Fruit fly (Drosophila melanogaster) whole organism, pupa: ENCODE results near the gene strat.

Experiments
- CG10348 ChIP-seq: fragments of 200-800 bp; sonication (Bioruptor generic); IDR thresholded peaks from 2 replicates; pipeline ENCODE4 v1.3.6; 2022; ENCODE audit warnings: missing biosample characterization, missing genetic modification characterization
- CG12605 ChIP-seq: fragments of 200-800 bp; sonication (Bioruptor generic); IDR thresholded peaks from 2 replicates; pipeline ENCODE4 v1.3.6; 2022; ENCODE audit warnings: missing biosample characterization, missing genetic modification characterization
- CG13204 ChIP-seq: fragments of 200-800 bp; sonication (Bioruptor generic); optimal IDR thresholded peaks from 2 replicates; lab custom pipeline; 2018; ENCODE audit warnings: missing biosample characterization, mild to moderate bottlenecking, missing genetic modification characterization, moderate library complexity
- CG14655 ChIP-seq: fragments of 200-800 bp; sonication (Bioruptor generic); optimal IDR thresholded peaks from 3 replicates; lab custom pipeline; 2017; ENCODE audit warnings: mild to moderate bottlenecking, missing biosample characterization, missing genetic modification reagents, missing genetic modification characterization
- CG15710 ChIP-seq: fragments of 200-800 bp; sonication (Bioruptor generic); optimal IDR thresholded peaks from 2 replicates; lab custom pipeline; 2018; ENCODE audit warnings: missing biosample characterization, mild to moderate bottlenecking, missing genetic modification characterization, moderate library complexity
- CG17806 ChIP-seq: fragments of 200-800 bp; sonication (Bioruptor generic); optimal IDR thresholded peaks from 2 replicates; lab custom pipeline; 2018; ENCODE audit warnings: missing biosample characterization, mild to moderate bottlenecking, missing genetic modification characterization, moderate library complexity
- CG32121 ChIP-seq: fragments of 200-800 bp; sonication (Bioruptor generic); IDR thresholded peaks from 2 replicates; pipeline ENCODE4 v1.3.6; 2022; ENCODE audit warnings: missing biosample characterization, missing genetic modification characterization
- CG34367 ChIP-seq: fragments of 200-800 bp; sonication (Bioruptor generic); optimal IDR thresholded peaks from 2 replicates; lab custom pipeline; 2018; ENCODE audit warnings: missing biosample characterization, mild to moderate bottlenecking, missing genetic modification characterization
- CG4496 ChIP-seq: fragments of 200-800 bp; sonication (Bioruptor generic); IDR thresholded peaks from 3 replicates; pipeline ENCODE4 v1.3.6; 2022; ENCODE audit warnings: missing biosample characterization, missing genetic modification characterization
- CG8159 ChIP-seq: fragments of 200-800 bp; sonication (Bioruptor generic); optimal IDR thresholded peaks from 3 replicates; lab custom pipeline; 2018; ENCODE audit warnings: missing biosample characterization, mild to moderate bottlenecking, missing genetic modification characterization, moderate library complexity
- CG8301 ChIP-seq: fragments of 200-800 bp; sonication (Bioruptor generic); optimal IDR thresholded peaks from 2 replicates; lab custom pipeline; 2018; ENCODE audit warnings: missing biosample characterization, mild to moderate bottlenecking, missing genetic modification characterization
- CG9948 ChIP-seq: fragments of 200-800 bp; sonication (Bioruptor generic); optimal IDR thresholded peaks from 2 replicates; lab custom pipeline; 2018; ENCODE audit warnings: missing biosample characterization, mild to moderate bottlenecking, missing genetic modification characterization, moderate library complexity
- D1 ChIP-seq: fragments of 200-800 bp; sonication (Bioruptor generic); optimal IDR thresholded peaks from 2 replicates; lab custom pipeline; 2018; ENCODE audit warnings: missing biosample characterization, mild to moderate bottlenecking, missing genetic modification characterization, moderate library complexity
- EcR ChIP-seq: fragments of 200-800 bp; sonication (Bioruptor generic); optimal IDR thresholded peaks from 3 replicates; lab custom pipeline; 2019; ENCODE audit warnings: missing biosample characterization, missing genetic modification characterization, mild to moderate bottlenecking, moderate library complexity, missing genetic modification reagents
- Ets98B ChIP-seq: fragments of 200-800 bp; sonication (Bioruptor generic); IDR thresholded peaks from 2 replicates; pipeline ENCODE4 v1.3.6; 2022; ENCODE audit warnings: missing biosample characterization, missing genetic modification characterization
- Pif1A ChIP-seq: fragments of 200-800 bp; sonication (Bioruptor generic); optimal IDR thresholded peaks from 3 replicates; lab custom pipeline; 2016; ENCODE audit warnings: missing biosample characterization, missing genetic modification characterization
- Pif1B ChIP-seq: fragments of 200-800 bp; sonication (Bioruptor generic); optimal IDR thresholded peaks from 3 replicates; lab custom pipeline; 2016; ENCODE audit warnings: missing biosample characterization, missing genetic modification characterization
- Snoo ChIP-seq: fragments of 200-800 bp; sonication (Bioruptor generic); optimal IDR thresholded peaks from 3 replicates; lab custom pipeline; 2017; ENCODE audit warnings: missing biosample characterization, mild to moderate bottlenecking, missing genetic modification characterization, inconsistent platforms
- fd96Ca ChIP-seq: fragments of 200-800 bp; sonication (Bioruptor generic); IDR thresholded peaks from 3 replicates; pipeline ENCODE4 v1.3.6; 2022; ENCODE audit warnings: missing biosample characterization, missing genetic modification characterization
- gl ChIP-seq: fragments of 200-800 bp; sonication (Bioruptor generic); optimal IDR thresholded peaks from 2 replicates; lab custom pipeline; 2018; ENCODE audit warnings: missing biosample characterization, mild to moderate bottlenecking, missing genetic modification characterization
- rn ChIP-seq: fragments of 200-800 bp; sonication (Bioruptor generic); IDR thresholded peaks from 2 replicates; pipeline ENCODE4 v1.3.6; 2022; ENCODE audit warnings: missing biosample characterization, missing genetic modification characterization

The strat gene

DNA sequence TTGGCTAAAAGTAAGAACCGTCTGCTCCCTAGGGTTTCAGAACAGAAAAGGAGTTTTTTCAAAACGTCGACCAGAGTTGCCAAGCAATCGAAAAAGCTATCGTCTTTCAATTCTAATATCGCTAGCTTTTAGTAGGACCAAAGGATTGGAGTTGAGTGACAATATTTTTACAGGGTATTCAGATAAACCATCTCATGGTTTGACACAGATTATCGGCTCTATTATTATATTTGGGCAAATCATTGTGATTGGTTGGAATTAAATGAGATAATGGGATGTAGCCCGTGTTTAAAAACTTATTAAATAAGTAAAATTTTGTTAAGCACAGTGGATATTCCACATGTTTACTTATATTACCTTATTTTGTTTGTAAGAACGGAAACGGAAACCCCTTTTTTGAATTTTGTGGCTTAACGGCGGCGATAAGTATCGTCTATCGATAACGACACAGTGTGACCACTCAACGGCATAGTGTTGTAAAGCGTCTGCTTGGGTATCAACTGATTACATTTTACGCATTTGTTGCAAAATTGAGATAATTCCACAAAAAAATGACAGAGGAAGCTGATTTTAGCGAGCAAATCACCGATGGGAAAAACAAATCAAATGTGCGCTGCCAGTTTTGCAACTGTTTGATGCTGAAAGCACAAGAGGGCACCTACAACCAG is at the start of gene strat, which contains the start of gene mtsh:
Gene strat, plus strand, starts transcription at position 471 of the 668 bp plus-strand sequence.
Gene mtsh, minus strand, starts transcription at position 51 of the 668 bp plus-strand sequence.
- TF ChIP-seq Pif1B (GFP tag; lab: Kevin White, UChicago) (no peak), CG14655 (GFP tag; lab: Kevin White, UChicago) (no peak), CG17806 (tag; lab: Kevin White, UChicago) (peak; percentile 34), fd96Ca (GFP tag; lab: Robert Waterston, UW) (no peak), gl (peak; percentile 41), Snoo (tag; lab: Kevin White, UChicago) (peak; percentile 22), EcR (GFP tag; lab: Kevin White, UChicago) (no peak), CG12605 (no peak), D1 (tag; lab: Kevin White, UChicago) (no peak), CG32121 (GFP tag; lab: Robert Waterston, UW) (no peak; the same call in 1 of the 2 replicates), CG4496 (GFP tag; lab: Robert Waterston, UW) (peak; percentile 76), CG34367 (tag; lab: Kevin White, UChicago) (peak; percentile 3), CG15710 (peak; percentile 23), CG8159 (tag; lab: Kevin White, UChicago) (no peak), Ets98B (GFP tag; lab: Robert Waterston, UW) (no peak), rn (GFP tag; lab: Robert Waterston, UW) (no peak)

DNA sequence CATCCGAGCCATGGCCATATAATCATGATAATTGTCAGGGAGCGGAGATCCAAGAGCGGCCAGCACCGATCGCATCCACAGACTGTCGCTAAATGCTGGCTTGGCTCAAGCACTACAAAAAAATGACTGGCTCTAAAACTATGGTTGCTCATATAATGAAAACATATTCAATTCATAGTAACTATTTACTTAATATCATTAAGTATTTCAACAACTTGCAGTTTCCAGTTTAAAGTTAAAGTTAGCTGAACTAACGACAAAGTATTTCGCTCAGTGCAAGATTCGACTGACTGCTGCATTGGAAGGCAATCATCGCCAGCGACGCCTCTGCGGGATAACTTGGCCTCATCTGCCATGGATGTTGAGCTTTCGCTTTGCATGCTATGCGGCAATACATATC is 49.2 kb upstream of the strat start:
- TF ChIP-seq D1 (tag; lab: Kevin White, UChicago) (peak; percentile 4), CG17806 (tag; lab: Kevin White, UChicago) (peak; percentile 70), Ets98B (GFP tag; lab: Robert Waterston, UW) (peak; percentile 83), CG9948 (peak; percentile 71), Snoo (tag; lab: Kevin White, UChicago) (no peak), CG14655 (GFP tag; lab: Kevin White, UChicago) (peak; percentile 79), CG12605 (peak; percentile 73), CG8301 (tag; lab: Kevin White, UChicago) (peak; percentile 77), Pif1B (GFP tag; lab: Kevin White, UChicago) (peak; percentile 67), EcR (GFP tag; lab: Kevin White, UChicago) (no peak), CG15710 (peak; percentile 57), CG8159 (tag; lab: Kevin White, UChicago) (peak; percentile 60), CG4496 (GFP tag; lab: Robert Waterston, UW) (peak; percentile 88), CG13204 (GFP tag; lab: Kevin White, UChicago) (no peak), fd96Ca (GFP tag; lab: Robert Waterston, UW) (peak; percentile 83; the same call in 2 of the 3 replicates), CG32121 (GFP tag; lab: Robert Waterston, UW) (peak; percentile 78), Pif1A (GFP tag; lab: Kevin White, UChicago) (peak; percentile 71), rn (GFP tag; lab: Robert Waterston, UW) (0 out of 2 replicates have a peak, but pooled peaks have one; percentile 6), CG34367 (tag; lab: Kevin White, UChicago) (peak; percentile 57), CG10348 (GFP tag; lab: Robert Waterston, UW) (no peak), gl (no peak)

DNA sequence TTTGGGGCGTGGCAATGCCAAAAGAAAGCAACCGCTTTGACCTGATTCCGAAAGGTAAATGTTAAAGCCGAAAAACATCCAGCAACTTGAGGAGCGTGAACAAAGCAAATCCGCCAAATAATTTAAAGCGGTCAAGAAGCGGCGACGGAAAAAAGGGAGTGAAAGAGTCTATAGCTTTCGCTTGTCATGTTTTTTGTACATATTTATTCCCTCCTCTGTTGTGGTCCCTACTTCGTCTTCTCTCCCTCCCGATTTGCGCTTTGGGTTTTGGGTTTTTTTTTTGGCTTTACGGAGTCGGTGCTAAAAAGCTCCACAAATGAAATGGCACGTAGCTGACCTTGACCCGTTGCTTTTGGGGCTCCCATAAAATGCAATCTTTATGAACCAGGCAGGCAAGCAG is 46.0 kb upstream of the strat start:
- TF ChIP-seq CG32121 (GFP tag; lab: Robert Waterston, UW) (no peak), CG4496 (GFP tag; lab: Robert Waterston, UW) (no peak), Pif1A (GFP tag; lab: Kevin White, UChicago) (no peak), CG8159 (tag; lab: Kevin White, UChicago) (no peak)
- TF ChIP-seq, all 21 proteins: peak for 0

DNA sequence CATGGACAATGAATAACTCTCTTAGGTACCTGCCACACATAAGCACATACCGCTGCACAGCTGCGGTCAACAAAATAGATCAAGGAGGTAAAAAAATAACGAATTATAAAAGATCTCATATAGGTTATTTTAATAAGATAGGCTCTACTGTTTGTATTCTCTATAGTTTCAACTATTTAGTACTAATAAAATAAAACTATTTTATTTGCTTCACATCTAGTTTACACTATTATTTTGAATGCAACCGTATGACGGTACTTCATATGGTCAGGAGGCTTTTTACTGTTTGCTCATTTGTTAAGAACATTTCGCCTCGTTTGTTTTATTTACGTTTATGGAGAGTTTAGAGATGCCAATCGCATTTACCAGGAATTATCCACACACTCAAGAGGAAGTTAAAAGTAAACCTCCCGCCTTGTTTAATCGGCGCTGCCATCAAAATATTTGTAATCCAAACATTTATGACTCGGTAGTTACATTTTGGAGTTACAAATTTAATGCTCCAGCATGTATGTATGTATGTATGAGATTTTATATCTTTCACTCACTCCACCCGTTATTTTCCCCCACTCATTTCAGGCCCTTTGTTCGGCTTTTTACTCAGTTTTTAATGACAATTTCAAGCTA is 45.1 kb upstream of the strat start:
- peak; percentile 74 for TF ChIP-seq CG15710
- TF ChIP-seq CG10348 (GFP tag; lab: Robert Waterston, UW) = no peak
- TF ChIP-seq D1 (tag; lab: Kevin White, UChicago) = peak; percentile 22
- TF ChIP-seq rn (GFP tag; lab: Robert Waterston, UW) = peak; percentile 42; the same call in 1 of the 2 replicates
- peak; percentile 82 for TF ChIP-seq CG12605
- TF ChIP-seq Snoo (tag; lab: Kevin White, UChicago) = peak; percentile 30
- TF ChIP-seq Ets98B (GFP tag; lab: Robert Waterston, UW) = peak; percentile 51
- TF ChIP-seq fd96Ca (GFP tag; lab: Robert Waterston, UW) = no peak
- no peak for TF ChIP-seq CG13204 (GFP tag; lab: Kevin White, UChicago)
- peak; percentile 77 for TF ChIP-seq CG17806 (tag; lab: Kevin White, UChicago)
- peak; percentile 80 for TF ChIP-seq CG14655 (GFP tag; lab: Kevin White, UChicago)
- peak; percentile 35 for TF ChIP-seq Pif1B (GFP tag; lab: Kevin White, UChicago)
- TF ChIP-seq CG8301 (tag; lab: Kevin White, UChicago) = peak; percentile 75
- peak; percentile 49 for TF ChIP-seq Pif1A (GFP tag; lab: Kevin White, UChicago)
- TF ChIP-seq CG8159 (tag; lab: Kevin White, UChicago) = peak; percentile 79
- no peak for TF ChIP-seq gl
- peak; percentile 72 for TF ChIP-seq CG9948
- TF ChIP-seq EcR (GFP tag; lab: Kevin White, UChicago) = no peak
- TF ChIP-seq CG34367 (tag; lab: Kevin White, UChicago) = peak; percentile 64
- TF ChIP-seq CG32121 (GFP tag; lab: Robert Waterston, UW) = peak; percentile 74
- peak; percentile 79 for TF ChIP-seq CG4496 (GFP tag; lab: Robert Waterston, UW)

DNA sequence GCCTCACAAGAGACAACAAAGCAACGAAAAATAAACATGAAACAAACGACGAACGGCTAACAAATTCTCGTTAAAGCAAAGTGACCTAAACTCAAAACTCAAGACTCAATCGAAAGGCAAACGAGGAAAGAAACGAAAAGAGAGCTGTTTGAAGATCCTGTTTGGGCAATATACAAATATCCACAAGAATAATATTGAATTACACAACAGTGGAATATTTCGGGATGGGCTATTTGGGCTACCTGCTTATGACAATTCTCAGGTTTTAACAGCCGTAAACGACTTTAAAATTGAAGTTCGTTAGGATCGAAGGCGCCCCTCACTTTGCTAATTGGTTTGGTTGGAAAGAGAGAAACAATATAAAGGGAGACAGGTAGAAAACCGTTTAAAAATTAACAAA is 43.8 kb upstream of the strat start:
- TF ChIP-seq CG17806 (tag; lab: Kevin White, UChicago) (no peak), Ets98B (GFP tag; lab: Robert Waterston, UW) (no peak), Snoo (tag; lab: Kevin White, UChicago) (no peak), CG32121 (GFP tag; lab: Robert Waterston, UW) (no peak)
